Worm (Caenorhabditis elegans): ENCODE measurements around the gene F19B6.1.

The F19B6.1 gene

ce11 chrIV:12302885-12303284, 33.0 kb downstream of the F19B6.1 start:
- TF ChIP-seq mdl-1 (tag; optimal IDR thresholded peaks at IDR 0.05), result no peak
- TF ChIP-seq elt-2 (tag; optimal IDR thresholded peaks at IDR 0.05), result peak; percentile 76
- TF ChIP-seq pha-4 (tag; optimal IDR thresholded peaks at IDR 0.05), result peak; percentile 16
- no peak for TF ChIP-seq fkh-10 (GFP tag; optimal IDR thresholded peaks at IDR 0.05)
- TF ChIP-seq pqm-1 (tag; optimal IDR thresholded peaks at IDR 0.05), result peak; percentile 55

ce11 chrIV:12301161-12301560, 34.7 kb downstream of the F19B6.1 start, which contains the start of gene oac-59:
Gene oac-59, minus strand, starts transcription at chrIV:12301261.
- TF ChIP-seq zag-1 (tag; optimal IDR thresholded peaks at IDR 0.05), result no peak
- TF ChIP-seq fos-1 (tag; optimal IDR thresholded peaks at IDR 0.05), result no peak
- TF ChIP-seq nhr-77 (tag; optimal IDR thresholded peaks at IDR 0.05), result no peak
- no peak for TF ChIP-seq lin-15B (tag; optimal IDR thresholded peaks at IDR 0.05)
- TF ChIP-seq eor-1 (tag; optimal IDR thresholded peaks at IDR 0.05), result no peak
- no peak for TF ChIP-seq nhr-11 (tag; optimal IDR thresholded peaks at IDR 0.05)
- TF ChIP-seq egl-27 (tag; optimal IDR thresholded peaks at IDR 0.05), result no peak
- no peak for TF ChIP-seq elt-1 (tag; optimal IDR thresholded peaks at IDR 0.05)
- TF ChIP-seq nhr-237 (tag; optimal IDR thresholded peaks at IDR 0.05), result no peak
- no peak for TF ChIP-seq nhr-67 (tag; optimal IDR thresholded peaks at IDR 0.05)
- no peak for TF ChIP-seq pqm-1 (tag; optimal IDR thresholded peaks at IDR 0.05)
- no peak for TF ChIP-seq sea-2 (GFP tag; optimal IDR thresholded peaks at IDR 0.05)
- TF ChIP-seq lin-39 (tag; optimal IDR thresholded peaks at IDR 0.05), result no peak
- TF ChIP-seq fkh-2 (tag; optimal IDR thresholded peaks at IDR 0.05), result no peak
- no peak for TF ChIP-seq tbx-2 (tag; optimal IDR thresholded peaks at IDR 0.05)

- TF ChIP-seq eor-1 (tag; optimal IDR thresholded peaks at IDR 0.05) (no peak), sea-2 (GFP tag; optimal IDR thresholded peaks at IDR 0.05) (no peak), egl-27 (tag; optimal IDR thresholded peaks at IDR 0.05) (no peak), nfya-1 (tag; optimal IDR thresholded peaks at IDR 0.05; ENCODE audit: insufficient read depth) (no peak), jun-1 (tag; optimal IDR thresholded peaks at IDR 0.05) (no peak), ceh-16 (tag; optimal IDR thresholded peaks at IDR 0.05) (no peak), nhr-12 (tag; optimal IDR thresholded peaks at IDR 0.05) (no peak), ztf-11 (tag; optimal IDR thresholded peaks at IDR 0.05) (no peak), nhr-43 (tag; optimal IDR thresholded peaks at IDR 0.05; ENCODE audit: poor library complexity, severe bottlenecking) (no peak), ceh-9 (tag; optimal IDR thresholded peaks at IDR 0.05) (no peak), R02D3.7 (tag; optimal IDR thresholded peaks at IDR 0.05) (no peak), lsy-12 (tag; optimal IDR thresholded peaks at IDR 0.05) (no peak), daf-12 (tag; optimal IDR thresholded peaks at IDR 0.05) (no peak), nhr-67 (tag; optimal IDR thresholded peaks at IDR 0.05) (no peak), ZK546.5 (tag; optimal IDR thresholded peaks at IDR 0.05) (no peak), ama-1 (optimal IDR thresholded peaks at IDR 0.05) (no peak), hmg-11 (tag; optimal IDR thresholded peaks at IDR 0.05) (no peak), nhr-28 (tag; optimal IDR thresholded peaks at IDR 0.05) (no peak)
These were observed 45.1 kb downstream of the F19B6.1 start, which contains the start of gene C42C1.8 for ce11 chrIV:12290744-12291143. Gene C42C1.8, plus strand, starts transcription at chrIV:12291044.

- TF ChIP-seq nhr-25 (tag; optimal IDR thresholded peaks at IDR 0.05) (no peak), tbx-2 (tag; optimal IDR thresholded peaks at IDR 0.05) (no peak), jun-1 (tag; optimal IDR thresholded peaks at IDR 0.05) (no peak), egl-5 (tag; optimal IDR thresholded peaks at IDR 0.05) (no peak), ztf-4 (tag; optimal IDR thresholded peaks at IDR 0.05) (no peak), ceh-9 (tag; optimal IDR thresholded peaks at IDR 0.05) (no peak), fkh-2 (tag; optimal IDR thresholded peaks at IDR 0.05) (no peak), R02D3.7 (tag; optimal IDR thresholded peaks at IDR 0.05) (no peak), unc-39 (tag; optimal IDR thresholded peaks at IDR 0.05) (no peak)
These were observed 46.7 kb downstream of the F19B6.1 start, which contains the start of gene C42C1.9 for ce11 chrIV:12289149-12289548. Gene C42C1.9, plus strand, starts transcription at chrIV:12289449.

ce11 chrIV:12287628-12288027, 48.2 kb downstream of the F19B6.1 start, which contains the start of gene erl-1:
Gene erl-1, plus strand, starts transcription at chrIV:12287928.
- TF ChIP-seq snpc-4 (tag; optimal IDR thresholded peaks at IDR 0.05), result no peak
- no peak for TF ChIP-seq pha-4 (tag; optimal IDR thresholded peaks at IDR 0.05)
- no peak for TF ChIP-seq nhr-77 (tag; optimal IDR thresholded peaks at IDR 0.05)
- no peak for TF ChIP-seq nhr-76 (tag; optimal IDR thresholded peaks at IDR 0.05)
- TF ChIP-seq ceh-16 (tag; optimal IDR thresholded peaks at IDR 0.05), result no peak
- no peak for TF ChIP-seq jun-1 (tag; optimal IDR thresholded peaks at IDR 0.05)
- no peak for TF ChIP-seq unc-62 (GFP tag; optimal IDR thresholded peaks at IDR 0.05)
- TF ChIP-seq nhr-23 (tag; optimal IDR thresholded peaks at IDR 0.05), result no peak
- TF ChIP-seq nhr-28 (tag; optimal IDR thresholded peaks at IDR 0.05), result no peak
- TF ChIP-seq daf-12 (tag; optimal IDR thresholded peaks at IDR 0.05), result no peak
- no peak for TF ChIP-seq eor-1 (tag; optimal IDR thresholded peaks at IDR 0.05)
- TF ChIP-seq nhr-237 (tag; optimal IDR thresholded peaks at IDR 0.05), result no peak
- no peak for TF ChIP-seq ztf-4 (tag; optimal IDR thresholded peaks at IDR 0.05)
- TF ChIP-seq egl-27 (tag; optimal IDR thresholded peaks at IDR 0.05), result no peak
- no peak for TF ChIP-seq pqm-1 (tag; optimal IDR thresholded peaks at IDR 0.05)
- no peak for TF ChIP-seq elt-2 (tag; optimal IDR thresholded peaks at IDR 0.05)
- no peak for TF ChIP-seq aly-2 (tag; optimal IDR thresholded peaks at IDR 0.05)
